Worm (Caenorhabditis elegans) whole organism, late embryonic: Measurements from ENCODE around the gene F31F7.1.

Experiments used
- C08G9.2 ChIP-seq: sonication (generic microtip); optimal IDR thresholded peaks from 2 replicates; lab custom pipeline; 2016; ENCODE audit warnings: mild to moderate bottlenecking, missing genetic modification characterization, moderate library complexity, missing compliant biosample characterization
- C38D4.7 ChIP-seq: fragments of 200-800 bp; sonication (Bioruptor generic); optimal IDR thresholded peaks from 2 replicates; lab custom pipeline; 2018; ENCODE audit warnings: mild to moderate bottlenecking, missing genetic modification characterization, moderate library complexity, missing compliant biosample characterization
- T23F11.4 ChIP-seq: fragments of 200-800 bp; sonication (Bioruptor generic); optimal IDR thresholded peaks from 2 replicates; lab custom pipeline; 2018; ENCODE audit warnings: mild to moderate bottlenecking, missing genetic modification characterization, missing compliant biosample characterization
- Y22D7AL.16 ChIP-seq: sonication (generic microtip); optimal IDR thresholded peaks from 2 replicates; lab custom pipeline; 2016; ENCODE audit warnings: missing genetic modification characterization, missing compliant biosample characterization
- ceh-9 ChIP-seq: sonication (generic microtip); optimal IDR thresholded peaks from 2 replicates; lab custom pipeline; 2016; ENCODE audit warnings: mild to moderate bottlenecking, missing genetic modification characterization, inconsistent platforms, missing compliant biosample characterization
- dve-1 ChIP-seq: sonication (generic microtip); optimal IDR thresholded peaks from 2 replicates; lab custom pipeline; 2017; ENCODE audit warnings: antibody characterized with exemption, mild to moderate bottlenecking, missing genetic modification characterization, missing compliant biosample characterization
- fkh-6 ChIP-seq: sonication (generic microtip); optimal IDR thresholded peaks from 2 replicates; lab custom pipeline; 2016; ENCODE audit warnings: missing genetic modification characterization, missing compliant biosample characterization
- hlh-6 ChIP-seq: sonication (generic microtip); optimal IDR thresholded peaks from 2 replicates; lab custom pipeline; 2016; ENCODE audit warnings: missing genotype, missing genetic modification characterization, missing compliant biosample characterization
- nfya-1 ChIP-seq: sonication (generic microtip); optimal IDR thresholded peaks from 2 replicates; lab custom pipeline; 2017; ENCODE audit warnings: missing genetic modification characterization, mild to moderate bottlenecking, missing compliant biosample characterization, antibody characterized with exemption, moderate library complexity
- pha-2 ChIP-seq: sonication (generic microtip); optimal IDR thresholded peaks from 2 replicates; lab custom pipeline; 2017; ENCODE audit warnings: mild to moderate bottlenecking, missing genetic modification characterization, missing compliant biosample characterization
- pha-4 ChIP-seq: fragments of 150-350 bp; optimal IDR thresholded peaks from 2 replicates; lab custom pipeline; 2018; ENCODE audit warnings: missing biosample characterization, missing genetic modification reagents, missing genetic modification characterization
- rnt-1 ChIP-seq: sonication (generic microtip); optimal IDR thresholded peaks from 2 replicates; lab custom pipeline; 2016; ENCODE audit warnings: missing genetic modification characterization, missing compliant biosample characterization
- sox-2 ChIP-seq: fragments of 200-800 bp; sonication (Bioruptor generic); IDR thresholded peaks from 2 replicates; pipeline ENCODE4 v1.3.6; 2022; ENCODE audit warnings: missing genetic modification reagents, missing genetic modification characterization, missing compliant biosample characterization
- unc-3 ChIP-seq, 2 experiments: fragments of 200-800 bp in 1 of 2; sonication (Bioruptor generic) in 1 of 2; sonication (generic microtip) in 1 of 2; conservative IDR thresholded peaks in 1 of 2; optimal IDR thresholded peaks in 1 of 2; 2 replicates each; pipeline versions ENCODE4 v1.3.6 to Lab custom; 2016 to 2022; ENCODE audit warnings: missing compliant biosample characterization in 2 of 2, missing genetic modification characterization in 2 of 2, missing genetic modification reagents in 1 of 2

- no peak for TF ChIP-seq fkh-6 (tag; lab: Kevin White, UChicago)
- TF ChIP-seq rnt-1: peak; percentile 46
- TF ChIP-seq pha-2 (tag; lab: Kevin White, UChicago): no peak
- no peak for TF ChIP-seq nfya-1 (tag; lab: Kevin White, UChicago)
- no peak for TF ChIP-seq C08G9.2 (tag; lab: Kevin White, UChicago)
- TF ChIP-seq pha-4 (tag; lab: Kevin White, UChicago): no peak
- no peak for TF ChIP-seq hlh-6 (tag; lab: Kevin White, UChicago)
- no peak for TF ChIP-seq unc-3 (GFP tag; conservative IDR thresholded peaks at IDR 0.05; lab: Robert Waterston, UW)
- no peak for TF ChIP-seq unc-3 (tag; optimal IDR thresholded peaks at IDR 0.05; lab: Kevin White, UChicago)
- no peak for TF ChIP-seq dve-1 (tag; lab: Kevin White, UChicago)
- no peak for TF ChIP-seq C38D4.7 (GFP tag; lab: Kevin White, UChicago)
- TF ChIP-seq ceh-9 (tag; lab: Kevin White, UChicago): no peak
- no peak for TF ChIP-seq sox-2 (GFP tag; lab: Robert Waterston, UW)
- no peak for TF ChIP-seq T23F11.4 (GFP tag; lab: Kevin White, UChicago)
- TF ChIP-seq Y22D7AL.16 (tag; lab: Kevin White, UChicago): no peak
These were observed 46.7 kb upstream of the F31F7.1 start for ce11 chrV:6229457-6229949.
